Fruit fly (Drosophila melanogaster): ENCODE data around the gene CG14712.

CG14712 gene

DNA sequence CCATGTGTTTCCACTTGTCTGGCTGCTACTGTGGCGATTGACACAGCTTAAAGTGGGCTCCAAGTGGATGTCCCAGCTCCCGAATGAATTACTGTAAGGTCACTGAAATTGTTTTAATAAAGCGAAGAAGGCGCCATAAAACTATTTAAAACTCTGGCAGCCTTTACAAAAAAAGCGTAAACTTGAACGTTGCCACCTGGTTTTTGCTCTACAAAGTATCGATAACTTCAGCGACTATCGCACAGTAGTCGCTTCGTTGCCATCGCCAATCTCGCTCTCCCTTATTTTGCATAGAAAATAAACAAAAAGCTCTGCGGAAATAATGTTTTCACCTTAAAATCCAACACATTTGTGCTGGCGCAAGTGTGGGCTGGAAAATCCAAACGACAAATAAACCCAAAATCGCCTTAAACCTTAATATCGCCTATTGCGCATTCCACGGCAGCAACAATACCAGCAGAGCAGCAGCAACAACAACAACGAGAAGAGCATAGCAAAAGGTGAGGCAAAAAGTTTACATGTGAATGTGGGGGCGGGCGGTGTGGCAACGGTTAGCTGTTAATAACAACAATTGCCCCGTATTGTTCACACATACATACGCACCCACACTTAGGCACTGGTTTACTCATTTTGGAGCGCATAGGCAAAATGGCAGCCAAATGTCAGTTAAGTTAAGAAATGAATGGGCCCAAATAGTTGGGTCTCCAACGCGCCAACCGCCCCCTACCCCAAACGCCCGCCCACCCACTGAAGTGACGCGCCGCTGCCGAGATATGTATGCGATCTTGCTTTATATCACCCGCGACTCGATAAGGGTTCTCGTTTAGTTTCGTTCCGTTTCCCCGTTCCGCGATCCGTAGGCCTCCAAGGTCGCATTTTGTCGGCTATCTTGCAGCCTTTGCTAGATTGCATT, 47.0 kb upstream of the CG14712 start, which contains the start of gene wkd (continued):
- TF ChIP-seq stwl (tag; optimal IDR thresholded peaks at IDR 0.05) (peak; percentile 88), CG34422 (GFP tag; IDR thresholded peaks at IDR 0.05) (0 out of 3 replicates have a peak, but pooled peaks have one; percentile 22), CG11723 (GFP tag; optimal IDR thresholded peaks at IDR 0.05) (no peak), CG33213 (GFP tag; optimal IDR thresholded peaks at IDR 0.05) (peak; percentile 67), CG7963 (GFP tag; IDR thresholded peaks at IDR 0.05; ENCODE audit: partially characterized antibody) (peak; percentile 68; the same call in 2 of the 3 replicates), Dref (GFP tag; IDR thresholded peaks at IDR 0.05) (peak; percentile 90), Asciz (GFP tag; optimal IDR thresholded peaks at IDR 0.05) (no peak), CG30431 (GFP tag; optimal IDR thresholded peaks at IDR 0.05) (no peak), bbx (GFP tag; IDR thresholded peaks at IDR 0.05; ENCODE audit: partially characterized antibody) (peak; percentile 87), slbo (GFP tag; IDR thresholded peaks at IDR 0.05) (no peak), Abd-B (GFP tag; optimal IDR thresholded peaks at IDR 0.05) (peak; percentile 15)

DNA sequence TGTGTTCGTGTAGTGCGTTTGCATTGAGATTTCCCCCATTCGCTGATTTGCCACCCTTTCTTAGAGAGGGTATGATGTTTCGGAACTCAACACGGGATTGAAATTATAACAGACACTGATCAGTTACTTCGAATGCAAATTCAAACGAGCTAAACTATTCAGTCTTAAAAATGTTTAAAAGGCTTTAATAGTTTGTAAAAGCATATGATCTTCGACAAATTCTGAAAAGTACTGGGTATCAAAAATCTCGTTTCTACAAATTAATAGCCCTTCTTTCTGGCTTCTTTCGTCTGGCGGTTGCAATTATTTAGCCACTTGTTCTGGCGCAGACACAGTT, 46.3 kb upstream of the CG14712 start:
- TF ChIP-seq CG17186 (GFP tag; optimal IDR thresholded peaks at IDR 0.05) (no peak), ken (GFP tag; IDR thresholded peaks at IDR 0.05) (peak; percentile 74), CG31388 (GFP tag; optimal IDR thresholded peaks at IDR 0.05) (peak; percentile 24), Hr78 (GFP tag; optimal IDR thresholded peaks at IDR 0.05) (no peak), CG1233 (GFP tag; optimal IDR thresholded peaks at IDR 0.05) (peak; percentile 67), esg (GFP tag; conservative IDR thresholded peaks at IDR 0.05) (peak; percentile 71), CG33557 (GFP tag; optimal IDR thresholded peaks at IDR 0.05) (no peak), sr (GFP tag; IDR thresholded peaks at IDR 0.05) (peak; percentile 8; the same call in 1 of the 3 replicates), stc (GFP tag; IDR thresholded peaks at IDR 0.05) (peak; percentile 87), CG7786 (GFP tag; optimal IDR thresholded peaks at IDR 0.05) (peak; percentile 44), CG12659 (GFP tag; optimal IDR thresholded peaks at IDR 0.05) (peak; percentile 39), CG14860 (GFP tag; IDR thresholded peaks at IDR 0.05; ENCODE audit: partially characterized antibody) (no peak), tna (GFP tag; IDR thresholded peaks at IDR 0.05; ENCODE audit: partially characterized antibody) (no peak), Oaz (GFP tag; IDR thresholded peaks at IDR 0.05) (peak; percentile 71), CG2712 (tag; optimal IDR thresholded peaks at IDR 0.05) (peak; percentile 79), Med (GFP tag) (peak; percentile 93), CG16779 (GFP tag; IDR thresholded peaks at IDR 0.05) (0 out of 2 replicates have a peak, but pooled peaks have one; percentile 34), MTF-1 (GFP tag; optimal IDR thresholded peaks at IDR 0.05; ENCODE audit: borderline replicate concordance) (no peak), Atf6 (GFP tag; IDR thresholded peaks at IDR 0.05) (peak; percentile 30; the same call in 1 of the 2 replicates), wek (GFP tag; optimal IDR thresholded peaks at IDR 0.05) (no peak), Hr39 (optimal IDR thresholded peaks at IDR 0.05) (no peak), CG7963 (GFP tag; IDR thresholded peaks at IDR 0.05; ENCODE audit: partially characterized antibody) (no peak), lab (GFP tag; optimal IDR thresholded peaks at IDR 0.05) (no peak), CG14667 (GFP tag; IDR thresholded peaks at IDR 0.05) (peak; percentile 61), trh (GFP tag; optimal IDR thresholded peaks at IDR 0.05) (no peak), CG12071 (GFP tag; optimal IDR thresholded peaks at IDR 0.05) (no peak), CG2120 (GFP tag; optimal IDR thresholded peaks at IDR 0.05) (peak; percentile 60), Ets65A (GFP tag) (peak; percentile 89), Blimp-1 (GFP tag; optimal IDR thresholded peaks at IDR 0.05) (no peak), zfh1 (GFP tag; IDR thresholded peaks at IDR 0.05) (peak; percentile 75; the same call in 2 of the 3 replicates), CG8924 (tag; optimal IDR thresholded peaks at IDR 0.05) (peak; percentile 55), Kr (GFP tag; optimal IDR thresholded peaks at IDR 0.05) (no peak), CG4820 (GFP tag; optimal IDR thresholded peaks at IDR 0.05) (peak; percentile 41), psq (GFP tag; optimal IDR thresholded peaks at IDR 0.05) (no peak), CG18619 (GFP tag; optimal IDR thresholded peaks at IDR 0.05) (no peak), eyg (GFP tag; optimal IDR thresholded peaks at IDR 0.05) (peak; percentile 49), zen (tag; optimal IDR thresholded peaks at IDR 0.05) (peak; percentile 5)

All from whole organism, embryonic.